Fruit fly (Drosophila melanogaster): ENCODE results near the gene Tmtc1.

Gene Tmtc1

DNA sequence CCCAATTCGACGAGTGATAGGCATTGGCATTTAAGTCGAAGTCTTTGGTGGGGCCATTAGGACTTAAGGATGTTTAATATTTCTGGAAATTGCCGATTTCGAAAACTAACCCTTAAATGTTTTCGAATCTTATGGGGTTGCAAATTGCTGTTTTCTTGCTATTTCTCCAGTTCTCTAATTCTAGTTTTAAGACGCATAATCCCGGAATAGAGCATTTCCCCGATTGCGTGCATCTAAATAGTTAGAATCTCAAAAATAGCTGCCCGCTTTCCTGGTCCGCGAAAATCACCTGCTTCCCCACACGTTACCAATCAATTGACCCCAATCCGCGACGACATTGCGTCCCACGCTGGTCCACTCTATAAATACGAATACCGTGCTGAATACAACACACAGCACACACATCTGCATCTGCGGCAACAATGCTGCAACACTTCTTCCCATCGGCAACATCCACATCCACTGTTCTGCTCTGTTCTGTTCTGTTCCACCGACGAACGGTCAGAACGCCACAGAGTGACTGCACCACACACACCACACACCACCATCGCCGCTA is 74.4 kb downstream of the Tmtc1 start, which contains the start of gene Bacc:
Gene Bacc (plus strand): TSS at position 542 of the 556 bp plus-strand sequence.
- TF ChIP-seq spab (GFP tag; optimal IDR thresholded peaks at IDR 0.05) (peak; percentile 99), CG34406 (GFP tag; optimal IDR thresholded peaks at IDR 0.05) (peak; percentile 97), CG7368 (GFP tag; optimal IDR thresholded peaks at IDR 0.05) (peak; percentile 96), vri (GFP tag; optimal IDR thresholded peaks at IDR 0.05) (peak; percentile 93), CG6276 (GFP tag; optimal IDR thresholded peaks at IDR 0.05) (peak; percentile 99), esn (GFP tag; optimal IDR thresholded peaks at IDR 0.05) (peak; percentile 99), Met (GFP tag; optimal IDR thresholded peaks at IDR 0.05) (peak; percentile 99), CG1621 (tag; optimal IDR thresholded peaks at IDR 0.05) (peak; percentile 93), salr (GFP tag; optimal IDR thresholded peaks at IDR 0.05) (peak; percentile 90 to 99), CG3919 (GFP tag; optimal IDR thresholded peaks at IDR 0.05) (peak; percentile 98), Sox15 (GFP tag; optimal IDR thresholded peaks at IDR 0.05) (peak; percentile 96), CG6792 (GFP tag; optimal IDR thresholded peaks at IDR 0.05) (peak; percentile 98), dac (GFP tag; optimal IDR thresholded peaks at IDR 0.05) (peak; percentile 97), CG10669 (GFP tag; optimal IDR thresholded peaks at IDR 0.05) (peak; percentile 97), CG11902 (GFP tag; optimal IDR thresholded peaks at IDR 0.05) (peak; percentile 96), dsx (GFP tag; optimal IDR thresholded peaks at IDR 0.05; ENCODE audit: poor library complexity, severe bottlenecking) (peak; percentile 91), CG8632 (GFP tag; optimal IDR thresholded peaks at IDR 0.05) (peak; percentile 98), fd85E (GFP tag; optimal IDR thresholded peaks at IDR 0.05) (peak; percentile 96), topi (GFP tag; optimal IDR thresholded peaks at IDR 0.05) (peak; percentile 97), CG6808 (GFP tag; optimal IDR thresholded peaks at IDR 0.05) (peak; percentile 99), Eip78C (GFP tag) (peak; percentile 99), Blimp-1 (GFP tag; optimal IDR thresholded peaks at IDR 0.05) (peak; percentile 93), pdm3 (GFP tag; optimal IDR thresholded peaks at IDR 0.05) (peak; percentile 98), CG15336 (GFP tag; IDR thresholded peaks at IDR 0.05) (no peak), Eip93F (GFP tag; optimal IDR thresholded peaks at IDR 0.05) (peak; percentile 93), CG8319 (GFP tag; optimal IDR thresholded peaks at IDR 0.05) (peak; percentile 96), CG16779 (tag; optimal IDR thresholded peaks at IDR 0.05) (peak; percentile 97), CG11762 (GFP tag; optimal IDR thresholded peaks at IDR 0.05; ENCODE audit: insufficient read depth) (peak; percentile 98), acj6 (GFP tag; optimal IDR thresholded peaks at IDR 0.05) (peak; percentile 99), CG11294 (GFP tag; IDR thresholded peaks at IDR 0.05) (no peak), Hr38 (GFP tag; optimal IDR thresholded peaks at IDR 0.05) (peak; percentile 56), CG8119 (GFP tag; IDR thresholded peaks at IDR 0.05) (no peak), fkh (GFP tag; optimal IDR thresholded peaks at IDR 0.05) (peak; percentile 14), Lpt (GFP tag; optimal IDR thresholded peaks at IDR 0.05) (peak; percentile 93), lz (GFP tag; optimal IDR thresholded peaks at IDR 0.05) (peak; percentile 98), fd59A (GFP tag; optimal IDR thresholded peaks at IDR 0.05) (peak; percentile 99), CG31627 (GFP tag; optimal IDR thresholded peaks at IDR 0.05) (peak; percentile 97), Sox14 (GFP tag; optimal IDR thresholded peaks at IDR 0.05) (peak; percentile 99), Hr4 (GFP tag; optimal IDR thresholded peaks at IDR 0.05) (peak; percentile 98), Ets96B (tag; optimal IDR thresholded peaks at IDR 0.05) (peak; percentile 97), CG6163 (GFP tag; IDR thresholded peaks at IDR 0.05) (no peak), CG9139 (GFP tag; optimal IDR thresholded peaks at IDR 0.05) (peak; percentile 94), Hr39 (GFP tag; optimal IDR thresholded peaks at IDR 0.05) (peak; percentile 98), Gug (GFP tag; IDR thresholded peaks at IDR 0.05) (no peak), achi (GFP tag; optimal IDR thresholded peaks at IDR 0.05) (peak; percentile 97), CG3032 (tag; optimal IDR thresholded peaks at IDR 0.05) (peak; percentile 98), Eip75B (GFP tag; optimal IDR thresholded peaks at IDR 0.05) (peak; percentile 99), CG10631 (GFP tag; optimal IDR thresholded peaks at IDR 0.05) (peak; percentile 97), Smox (GFP tag; optimal IDR thresholded peaks at IDR 0.05) (peak; percentile 98), OdsH (GFP tag; optimal IDR thresholded peaks at IDR 0.05) (peak; percentile 98), svp (GFP tag) (peak; percentile 99), CG4318 (GFP tag; optimal IDR thresholded peaks at IDR 0.05) (peak; percentile 98)
